Worm (Caenorhabditis elegans): Measurements from ENCODE around the gene C28D4.5.

C28D4.5 gene

DNA sequence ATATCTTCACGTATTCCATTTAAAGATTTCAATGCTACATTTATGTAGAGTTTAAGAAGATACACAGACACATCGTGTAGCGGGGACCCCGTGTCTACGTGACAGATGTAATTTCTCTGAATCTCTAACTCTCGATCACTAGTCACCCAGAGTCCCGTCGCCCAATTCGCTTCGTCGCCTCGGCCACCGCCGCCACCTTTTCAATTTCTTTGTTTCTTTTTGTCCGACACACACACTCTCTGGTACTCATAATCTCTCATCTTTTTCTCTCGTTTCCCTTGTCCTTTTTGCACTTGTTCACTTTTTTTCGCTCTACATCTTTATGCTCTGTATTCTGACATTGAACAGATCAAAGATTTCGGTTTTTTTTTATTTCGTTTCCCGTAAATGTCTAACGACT, 28.3 kb downstream of the C28D4.5 start:
- no peak for TF ChIP-seq che-1 (tag; optimal IDR thresholded peaks at IDR 0.05)
- TF ChIP-seq ceh-48 (tag; optimal IDR thresholded peaks at IDR 0.05), result no peak
- TF ChIP-seq ceh-14 (tag; optimal IDR thresholded peaks at IDR 0.05), result peak; percentile 12
- peak; percentile 17 for TF ChIP-seq F13H6.1 (tag; optimal IDR thresholded peaks at IDR 0.05)
- TF ChIP-seq syd-9 (tag; optimal IDR thresholded peaks at IDR 0.05), result peak; percentile 22
- no peak for TF ChIP-seq pqm-1 (tag; optimal IDR thresholded peaks at IDR 0.05)
- no peak for TF ChIP-seq unc-42 (tag; optimal IDR thresholded peaks at IDR 0.05)
- peak; percentile 3 for TF ChIP-seq pat-9 (tag; optimal IDR thresholded peaks at IDR 0.05)
- TF ChIP-seq ceh-31 (tag; optimal IDR thresholded peaks at IDR 0.05), result peak; percentile 69
- TF ChIP-seq ceh-30 (tag; optimal IDR thresholded peaks at IDR 0.05), result no peak
- no peak for TF ChIP-seq ceh-45 (GFP tag; IDR thresholded peaks at IDR 0.05)
- no peak for TF ChIP-seq hlh-6 (tag; optimal IDR thresholded peaks at IDR 0.05)
- TF ChIP-seq ets-4 (tag; optimal IDR thresholded peaks at IDR 0.05), result no peak
- TF ChIP-seq hlh-8 (tag; optimal IDR thresholded peaks at IDR 0.05), result peak; percentile 49
- TF ChIP-seq nhr-11 (tag; optimal IDR thresholded peaks at IDR 0.05), result no peak
- TF ChIP-seq ceh-24 (tag; optimal IDR thresholded peaks at IDR 0.05), result no peak
- TF ChIP-seq mec-3 (tag; optimal IDR thresholded peaks at IDR 0.05; ENCODE audit: borderline replicate concordance), result no peak
- no peak for TF ChIP-seq ahr-1 (tag; optimal IDR thresholded peaks at IDR 0.05)
- no peak for TF ChIP-seq hlh-30 (tag; optimal IDR thresholded peaks at IDR 0.05; ENCODE audit: insufficient read depth)
- TF ChIP-seq pha-4 (tag; optimal IDR thresholded peaks at IDR 0.05), result no peak
- no peak for TF ChIP-seq elt-2 (tag; optimal IDR thresholded peaks at IDR 0.05)
- TF ChIP-seq madf-2 (tag; optimal IDR thresholded peaks at IDR 0.05), result no peak
- TF ChIP-seq zip-5 (tag; optimal IDR thresholded peaks at IDR 0.05), result no peak
- TF ChIP-seq ttx-3 (tag; optimal IDR thresholded peaks at IDR 0.05), result no peak
- TF ChIP-seq lim-6 (tag; optimal IDR thresholded peaks at IDR 0.05), result no peak
- peak; percentile 64 for TF ChIP-seq unc-55 (GFP tag; optimal IDR thresholded peaks at IDR 0.05)
- TF ChIP-seq dmd-4 (tag; optimal IDR thresholded peaks at IDR 0.05; ENCODE audit: borderline replicate concordance), result no peak
- no peak for TF ChIP-seq pax-1 (tag; optimal IDR thresholded peaks at IDR 0.05)
- peak; percentile 73 for TF ChIP-seq tbx-2 (tag; optimal IDR thresholded peaks at IDR 0.05)
- TF ChIP-seq rnt-1 (tag; optimal IDR thresholded peaks at IDR 0.05), result peak; percentile 66
- peak; percentile 19 for TF ChIP-seq ceh-34 (tag; optimal IDR thresholded peaks at IDR 0.05)
- TF ChIP-seq nfya-1 (tag; optimal IDR thresholded peaks at IDR 0.05), result peak; percentile 77
- no peak for TF ChIP-seq elt-4 (tag; optimal IDR thresholded peaks at IDR 0.05)
- no peak for TF ChIP-seq C08G9.2 (tag; optimal IDR thresholded peaks at IDR 0.05)
- TF ChIP-seq dve-1 (tag; optimal IDR thresholded peaks at IDR 0.05), result peak; percentile 69
- peak; percentile 87 for TF ChIP-seq ceh-18 (tag; optimal IDR thresholded peaks at IDR 0.05)

- TF ChIP-seq ceh-34 (tag; optimal IDR thresholded peaks at IDR 0.05), result no peak
- no peak for TF ChIP-seq mec-3 (tag; optimal IDR thresholded peaks at IDR 0.05; ENCODE audit: borderline replicate concordance)
- TF ChIP-seq nhr-232 (tag; optimal IDR thresholded peaks at IDR 0.05), result no peak
- TF ChIP-seq pat-9 (tag; optimal IDR thresholded peaks at IDR 0.05), result no peak
- TF ChIP-seq fax-1 (tag; optimal IDR thresholded peaks at IDR 0.05), result no peak
- TF ChIP-seq pha-2 (tag; optimal IDR thresholded peaks at IDR 0.05), result no peak
- no peak for TF ChIP-seq syd-9 (tag; optimal IDR thresholded peaks at IDR 0.05)
- TF ChIP-seq ztf-16 (tag; optimal IDR thresholded peaks at IDR 0.05), result no peak
- TF ChIP-seq pqm-1 (tag; optimal IDR thresholded peaks at IDR 0.05), result no peak
- no peak for TF ChIP-seq pax-1 (tag; optimal IDR thresholded peaks at IDR 0.05)
- TF ChIP-seq rnt-1 (tag; optimal IDR thresholded peaks at IDR 0.05), result no peak
- TF ChIP-seq ahr-1 (tag; optimal IDR thresholded peaks at IDR 0.05), result no peak
- TF ChIP-seq K02D7.2 (tag; optimal IDR thresholded peaks at IDR 0.05), result no peak
- TF ChIP-seq hlh-8 (tag; optimal IDR thresholded peaks at IDR 0.05), result no peak
- TF ChIP-seq fkh-6 (tag; optimal IDR thresholded peaks at IDR 0.05), result no peak
Observed at ce11 chrIV:9717844-9718243, 28.8 kb downstream of the C28D4.5 start.

All from whole organism, late embryonic.